Comparison of ENCODE assay signal across 1 fruit fly cellular context in the genomic region with DNA sequence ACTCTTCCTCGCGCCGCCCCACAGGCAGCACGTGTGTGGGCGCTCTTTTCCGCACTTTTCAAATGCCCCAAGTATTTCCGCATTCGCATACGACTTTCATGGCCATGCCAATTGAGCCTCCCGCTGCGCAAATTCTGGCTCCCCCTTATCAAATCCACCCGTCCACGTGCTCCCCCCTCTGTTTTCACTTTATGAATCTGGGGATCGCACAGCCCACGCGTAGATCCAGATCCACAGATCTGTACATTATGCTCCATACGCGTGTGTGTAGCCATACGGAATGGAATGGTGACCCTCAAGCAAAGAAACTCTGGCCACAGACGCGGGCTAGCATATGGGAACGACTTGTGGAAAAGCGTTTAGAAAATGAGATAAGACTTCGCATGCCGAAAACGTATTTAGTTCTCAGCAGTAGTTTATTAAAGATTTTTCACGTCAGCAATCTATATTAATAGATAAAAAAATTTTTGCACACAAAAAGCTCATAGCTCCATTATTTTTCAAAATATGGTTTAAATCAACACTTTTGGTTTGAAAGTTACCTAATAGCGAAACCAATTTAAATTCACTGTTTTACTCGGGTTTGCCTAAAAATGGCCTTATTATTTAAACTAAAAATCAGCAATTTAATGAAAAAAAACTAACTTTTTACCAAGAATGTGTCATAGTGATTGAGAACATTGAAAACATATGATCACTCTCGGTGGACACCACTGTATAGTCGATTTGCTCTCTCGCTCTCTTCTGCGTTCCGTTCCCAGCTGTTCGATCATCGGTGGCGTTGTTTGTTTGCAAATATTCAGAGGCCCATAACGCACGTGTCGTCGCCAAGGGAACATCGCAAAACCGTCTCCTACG.
TF ChIP-seq lines count a peak whose summit lies in the region.

No protein-coding gene starts in this region.

TF ChIP-seq in whole organism, embryonic, 481 proteins besides CTCF, POLR2A, EP300 and RAD21 (continued from another document and continues in another):
- TF ChIP-seq Six4 (GFP tag; optimal IDR thresholded peaks at IDR 0.05; lab: Kevin White, UChicago) (peak; percentile 40), Hsf (GFP tag; optimal IDR thresholded peaks at IDR 0.05; lab: Kevin White, UChicago) (peak; percentile 62), CG8944 (GFP tag; optimal IDR thresholded peaks at IDR 0.05; lab: Kevin White, UChicago) (peak; percentile 29), CG7987 (GFP tag; optimal IDR thresholded peaks at IDR 0.05; lab: Kevin White, UChicago) (peak; percentile 20), CG15073 (GFP tag; optimal IDR thresholded peaks at IDR 0.05; lab: Kevin White, UChicago) (peak; percentile 96), tio (GFP tag; optimal IDR thresholded peaks at IDR 0.05; lab: Kevin White, UChicago) (peak; percentile 80), CG2199 (GFP tag; IDR thresholded peaks at IDR 0.05; lab: Robert Waterston, UW) (no peak), CG7357 (GFP tag; IDR thresholded peaks at IDR 0.05; lab: Robert Waterston, UW) (peak; percentile 49; the same call in 1 of the 3 replicates), Poxn (GFP tag; IDR thresholded peaks at IDR 0.05; lab: Robert Waterston, UW) (no peak), CG12744 (GFP tag; optimal IDR thresholded peaks at IDR 0.05; lab: Kevin White, UChicago) (peak; percentile 50), CG3281 (GFP tag; optimal IDR thresholded peaks at IDR 0.05; lab: Kevin White, UChicago) (peak; percentile 78), Ssrp (tag; optimal IDR thresholded peaks at IDR 0.05; lab: Kevin White, UChicago) (peak; percentile 22), nerfin-1 (tag; optimal IDR thresholded peaks at IDR 0.05; lab: Kevin White, UChicago) (no peak), CG6813 (GFP tag; optimal IDR thresholded peaks at IDR 0.05; lab: Kevin White, UChicago) (peak; percentile 19), zfh2 (GFP tag; optimal IDR thresholded peaks at IDR 0.05; lab: Kevin White, UChicago) (peak; percentile 68), CG18262 (tag; optimal IDR thresholded peaks at IDR 0.05; lab: Kevin White, UChicago) (peak; percentile 78), Hr3 (GFP tag; optimal IDR thresholded peaks at IDR 0.05; lab: Kevin White, UChicago) (peak; percentile 45), tin (GFP tag; optimal IDR thresholded peaks at IDR 0.05; lab: Kevin White, UChicago) (peak; percentile 49), CoRest (tag; optimal IDR thresholded peaks at IDR 0.05; lab: Kevin White, UChicago) (peak; percentile 72), CG7372 (GFP tag; IDR thresholded peaks at IDR 0.05; lab: Robert Waterston, UW) (0 out of 2 replicates have a peak, but pooled peaks have one; percentile 29), CG12219 (GFP tag; optimal IDR thresholded peaks at IDR 0.05; lab: Kevin White, UChicago) (peak; percentile 17), Ptx1 (GFP tag; IDR thresholded peaks at IDR 0.05; lab: Robert Waterston, UW) (peak; percentile 48; the same call in 1 of the 2 replicates), fd102C (GFP tag; optimal IDR thresholded peaks at IDR 0.05; lab: Kevin White, UChicago) (no peak), CG10267 (tag; optimal IDR thresholded peaks at IDR 0.05; lab: Kevin White, UChicago) (peak; percentile 19), Hey (tag; optimal IDR thresholded peaks at IDR 0.05; lab: Kevin White, UChicago) (peak; percentile 6), CG1024 (GFP tag; IDR thresholded peaks at IDR 0.05; lab: Robert Waterston, UW) (no peak), MBD-R2 (GFP tag; IDR thresholded peaks at IDR 0.05; lab: Robert Waterston, UW) (no peak), CG15269 (tag; optimal IDR thresholded peaks at IDR 0.05; lab: Kevin White, UChicago) (peak; percentile 68), Bgb (GFP tag; IDR thresholded peaks at IDR 0.05; lab: Robert Waterston, UW; ENCODE audit: partially characterized antibody) (0 out of 2 replicates have a peak, but pooled peaks have one; percentile 14), btn (GFP tag; optimal IDR thresholded peaks at IDR 0.05; lab: Kevin White, UChicago) (no peak), CG4730 (GFP tag; IDR thresholded peaks at IDR 0.05; lab: Robert Waterston, UW) (0 out of 2 replicates have a peak, but pooled peaks have one; percentile 11), Awh (GFP tag; IDR thresholded peaks at IDR 0.05; lab: Robert Waterston, UW) (no peak), Abd-B (GFP tag; optimal IDR thresholded peaks at IDR 0.05; lab: Kevin White, UChicago) (peak; percentile 48), Chrac-16 (GFP tag; optimal IDR thresholded peaks at IDR 0.05; lab: Kevin White, UChicago) (peak; percentile 32), Lim3 (GFP tag; IDR thresholded peaks at IDR 0.05; lab: Robert Waterston, UW) (no peak), Camta (GFP tag; optimal IDR thresholded peaks at IDR 0.05; lab: Kevin White, UChicago) (peak; percentile 45), hth (optimal IDR thresholded peaks at IDR 0.05; lab: Kevin White, UChicago) (no peak), disco-r (GFP tag; optimal IDR thresholded peaks at IDR 0.05; lab: Kevin White, UChicago) (peak; percentile 40), gro (GFP tag; optimal IDR thresholded peaks at IDR 0.05; lab: Kevin White, UChicago) (peak; percentile 1), CG11456 (GFP tag; IDR thresholded peaks at IDR 0.05; lab: Robert Waterston, UW) (peak; percentile 52; the same call in 1 of the 3 replicates), sisA (GFP tag; IDR thresholded peaks at IDR 0.05; lab: Robert Waterston, UW) (0 out of 2 replicates have a peak, but pooled peaks have one; percentile 19), ewg (GFP tag; optimal IDR thresholded peaks at IDR 0.05; lab: Kevin White, UChicago) (peak; percentile 35), CG11247 (GFP tag; IDR thresholded peaks at IDR 0.05; lab: Robert Waterston, UW) (0 out of 2 replicates have a peak, but pooled peaks have one; percentile 24), Doc2 (GFP tag; IDR thresholded peaks at IDR 0.05; lab: Robert Waterston, UW) (no peak), Hr78 (GFP tag; optimal IDR thresholded peaks at IDR 0.05; lab: Kevin White, UChicago) (peak in 1 of 2 experiments; percentile 79), CG14014 (GFP tag; IDR thresholded peaks at IDR 0.05; lab: Robert Waterston, UW) (peak; percentile 39; the same call in 1 of the 2 replicates), MESR4 (GFP tag; optimal IDR thresholded peaks at IDR 0.05; lab: Kevin White, UChicago) (no peak), sd (tag; optimal IDR thresholded peaks at IDR 0.05; lab: Kevin White, UChicago) (peak; percentile 55), Myb (GFP tag; optimal IDR thresholded peaks at IDR 0.05; lab: Kevin White, UChicago) (peak; percentile 52), CG34422 (GFP tag; IDR thresholded peaks at IDR 0.05; lab: Robert Waterston, UW) (no peak), CG10274 (GFP tag; optimal IDR thresholded peaks at IDR 0.05; lab: Kevin White, UChicago) (peak; percentile 55), unpg (GFP tag; optimal IDR thresholded peaks at IDR 0.05; lab: Kevin White, UChicago) (peak; percentile 43), ranshi (GFP tag; IDR thresholded peaks at IDR 0.05; lab: Robert Waterston, UW) (no peak), CG9215 (GFP tag; IDR thresholded peaks at IDR 0.05; lab: Robert Waterston, UW) (peak; percentile 54), crol (GFP tag; IDR thresholded peaks at IDR 0.05; lab: Robert Waterston, UW) (peak; percentile 58), yki (optimal IDR thresholded peaks at IDR 0.05; lab: Kevin White, UChicago) (no peak), chn (GFP tag; optimal IDR thresholded peaks at IDR 0.05; lab: Kevin White, UChicago) (peak; percentile 4), Hand (GFP tag; optimal IDR thresholded peaks at IDR 0.05; lab: Kevin White, UChicago) (no peak), row (GFP tag; IDR thresholded peaks at IDR 0.05; lab: Robert Waterston, UW) (peak; percentile 70), so (GFP tag; IDR thresholded peaks at IDR 0.05; lab: Robert Waterston, UW) (no peak), CG4424 (GFP tag; optimal IDR thresholded peaks at IDR 0.05; lab: Kevin White, UChicago) (peak; percentile 47), NC2β (GFP tag; optimal IDR thresholded peaks at IDR 0.05; lab: Kevin White, UChicago) (peak; percentile 17), CG18619 (GFP tag; optimal IDR thresholded peaks at IDR 0.05; lab: Kevin White, UChicago) (peak; percentile 66), pan (optimal IDR thresholded peaks at IDR 0.05; lab: Kevin White, UChicago) (no peak), pan (GFP tag; optimal IDR thresholded peaks at IDR 0.05 in 1 of 2, IDR thresholded peaks at IDR 0.05 in 1 of 2) (no peak), CG7745 (tag; optimal IDR thresholded peaks at IDR 0.05; lab: Kevin White, UChicago) (no peak), CG17802 (tag; optimal IDR thresholded peaks at IDR 0.05; lab: Kevin White, UChicago) (no peak), odd (GFP tag; optimal IDR thresholded peaks at IDR 0.05; lab: Kevin White, UChicago) (peak; percentile 53), ato (GFP tag; IDR thresholded peaks at IDR 0.05; lab: Robert Waterston, UW; ENCODE audit: partially characterized antibody) (no peak), Gsc (GFP tag; IDR thresholded peaks at IDR 0.05; lab: Robert Waterston, UW) (no peak), CG32532 (GFP tag; IDR thresholded peaks at IDR 0.05; lab: Robert Waterston, UW) (peak; percentile 59), kni (GFP tag; optimal IDR thresholded peaks at IDR 0.05; lab: Kevin White, UChicago) (no peak), CG2875 (GFP tag; optimal IDR thresholded peaks at IDR 0.05; lab: Kevin White, UChicago) (peak; percentile 37), Dek (tag; optimal IDR thresholded peaks at IDR 0.05; lab: Kevin White, UChicago) (peak; percentile 51), Dad (GFP tag; optimal IDR thresholded peaks at IDR 0.05; lab: Kevin White, UChicago) (peak; percentile 31), NC2α (GFP tag; optimal IDR thresholded peaks at IDR 0.05; lab: Kevin White, UChicago) (no peak), CG30403 (GFP tag; optimal IDR thresholded peaks at IDR 0.05; lab: Kevin White, UChicago) (peak; percentile 73), CG12299 (tag; optimal IDR thresholded peaks at IDR 0.05; lab: Kevin White, UChicago) (no peak), CG3838 (GFP tag; optimal IDR thresholded peaks at IDR 0.05; lab: Kevin White, UChicago) (peak; percentile 5), CG43689 (GFP tag; IDR thresholded peaks at IDR 0.05; lab: Robert Waterston, UW) (no peak), usp (GFP tag; optimal IDR thresholded peaks at IDR 0.05; lab: Kevin White, UChicago) (no peak), Oli (tag; optimal IDR thresholded peaks at IDR 0.05; lab: Kevin White, UChicago) (peak; percentile 67), CG6791 (GFP tag; IDR thresholded peaks at IDR 0.05; lab: Robert Waterston, UW; ENCODE audit: partially characterized antibody) (no peak), jumu (GFP tag; optimal IDR thresholded peaks at IDR 0.05; lab: Kevin White, UChicago) (peak; percentile 46), CG10366 (GFP tag; IDR thresholded peaks at IDR 0.05; lab: Robert Waterston, UW) (no peak), lmd (GFP tag; IDR thresholded peaks at IDR 0.05; lab: Robert Waterston, UW) (peak; percentile 56), Nf-YC (tag; optimal IDR thresholded peaks at IDR 0.05; lab: Kevin White, UChicago) (peak; percentile 51), Tbp (GFP tag; optimal IDR thresholded peaks at IDR 0.05; lab: Kevin White, UChicago) (no peak), TFAM (GFP tag; optimal IDR thresholded peaks at IDR 0.05; lab: Kevin White, UChicago) (no peak), Aef1 (GFP tag; IDR thresholded peaks at IDR 0.05; lab: Robert Waterston, UW) (peak; percentile 21; the same call in 1 of the 3 replicates), ssp (GFP tag; IDR thresholded peaks at IDR 0.05; lab: Robert Waterston, UW) (no peak), exex (tag; optimal IDR thresholded peaks at IDR 0.05; lab: Kevin White, UChicago) (no peak), CG8281 (tag; optimal IDR thresholded peaks at IDR 0.05; lab: Kevin White, UChicago) (peak; percentile 27), Nf-YB (GFP tag; optimal IDR thresholded peaks at IDR 0.05; lab: Kevin White, UChicago) (peak; percentile 49), maf-S (GFP tag; optimal IDR thresholded peaks at IDR 0.05; lab: Kevin White, UChicago) (peak; percentile 28), CG13894 (tag; optimal IDR thresholded peaks at IDR 0.05; lab: Kevin White, UChicago) (peak; percentile 25), CG11695 (GFP tag; IDR thresholded peaks at IDR 0.05; lab: Robert Waterston, UW) (peak; percentile 35; the same call in 1 of the 3 replicates), CG10565 (GFP tag; optimal IDR thresholded peaks at IDR 0.05; lab: Kevin White, UChicago) (no peak), unc-4 (GFP tag; IDR thresholded peaks at IDR 0.05; lab: Robert Waterston, UW; ENCODE audit: partially characterized antibody) (no peak), trh (GFP tag; optimal IDR thresholded peaks at IDR 0.05; lab: Kevin White, UChicago) (peak; percentile 10), dpn (GFP tag; optimal IDR thresholded peaks at IDR 0.05; lab: Kevin White, UChicago) (peak; percentile 51 to 62), Neu2 (GFP tag; optimal IDR thresholded peaks at IDR 0.05; lab: Kevin White, UChicago; ENCODE audit: borderline replicate concordance) (no peak), CG14667 (GFP tag; IDR thresholded peaks at IDR 0.05; lab: Robert Waterston, UW) (no peak), CG2889 (GFP tag; IDR thresholded peaks at IDR 0.05; lab: Robert Waterston, UW) (no peak), Ets65A (GFP tag; lab: Kevin White, UChicago) (peak; percentile 95), Trl (optimal IDR thresholded peaks at IDR 0.05; lab: Kevin White, UChicago) (peak; percentile 24 to 51), Trl (GFP tag; optimal IDR thresholded peaks at IDR 0.05; lab: Kevin White, UChicago) (peak; percentile 31), CG2129 (GFP tag; IDR thresholded peaks at IDR 0.05; lab: Robert Waterston, UW; ENCODE audit: partially characterized antibody) (no peak), CG12104 (GFP tag; optimal IDR thresholded peaks at IDR 0.05; lab: Kevin White, UChicago) (peak; percentile 25), mam (GFP tag; optimal IDR thresholded peaks at IDR 0.05; lab: Kevin White, UChicago) (peak; percentile 34), gsb (GFP tag; IDR thresholded peaks at IDR 0.05; lab: Robert Waterston, UW) (no peak), HHEX (GFP tag; optimal IDR thresholded peaks at IDR 0.05; lab: Kevin White, UChicago) (peak; percentile 56), NK7.1 (GFP tag; optimal IDR thresholded peaks at IDR 0.05; lab: Kevin White, UChicago) (peak; percentile 17), CG1647 (GFP tag; optimal IDR thresholded peaks at IDR 0.05; lab: Kevin White, UChicago) (peak; percentile 17), Blimp-1 (GFP tag; optimal IDR thresholded peaks at IDR 0.05; lab: Kevin White, UChicago) (peak; percentile 25), tgo (GFP tag; IDR thresholded peaks at IDR 0.05; lab: Robert Waterston, UW) (peak; percentile 49; the same call in 1 of the 3 replicates), CG1233 (GFP tag; optimal IDR thresholded peaks at IDR 0.05; lab: Kevin White, UChicago) (peak; percentile 10), crc (GFP tag; optimal IDR thresholded peaks at IDR 0.05; lab: Kevin White, UChicago) (peak; percentile 6), seq (GFP tag; IDR thresholded peaks at IDR 0.05; lab: Robert Waterston, UW) (no peak)
